Fruit fly (Drosophila melanogaster) whole organism, pupa: ENCODE results near the gene D2hgdh.

Source experiments
- CG10348 ChIP-seq: fragments of 200-800 bp; sonication (Bioruptor generic); IDR thresholded peaks from 2 replicates; pipeline ENCODE4 v1.3.6; 2022; ENCODE audit warnings: missing biosample characterization, missing genetic modification characterization
- CG12605 ChIP-seq: fragments of 200-800 bp; sonication (Bioruptor generic); IDR thresholded peaks from 2 replicates; pipeline ENCODE4 v1.3.6; 2022; ENCODE audit warnings: missing biosample characterization, missing genetic modification characterization
- CG13204 ChIP-seq: fragments of 200-800 bp; sonication (Bioruptor generic); optimal IDR thresholded peaks from 2 replicates; lab custom pipeline; 2018; ENCODE audit warnings: missing biosample characterization, mild to moderate bottlenecking, missing genetic modification characterization, moderate library complexity
- CG14655 ChIP-seq: fragments of 200-800 bp; sonication (Bioruptor generic); optimal IDR thresholded peaks from 3 replicates; lab custom pipeline; 2017; ENCODE audit warnings: mild to moderate bottlenecking, missing biosample characterization, missing genetic modification reagents, missing genetic modification characterization
- CG15710 ChIP-seq: fragments of 200-800 bp; sonication (Bioruptor generic); optimal IDR thresholded peaks from 2 replicates; lab custom pipeline; 2018; ENCODE audit warnings: missing biosample characterization, mild to moderate bottlenecking, missing genetic modification characterization, moderate library complexity
- CG17806 ChIP-seq: fragments of 200-800 bp; sonication (Bioruptor generic); optimal IDR thresholded peaks from 2 replicates; lab custom pipeline; 2018; ENCODE audit warnings: missing biosample characterization, mild to moderate bottlenecking, missing genetic modification characterization, moderate library complexity
- CG32121 ChIP-seq: fragments of 200-800 bp; sonication (Bioruptor generic); IDR thresholded peaks from 2 replicates; pipeline ENCODE4 v1.3.6; 2022; ENCODE audit warnings: missing biosample characterization, missing genetic modification characterization
- CG34367 ChIP-seq: fragments of 200-800 bp; sonication (Bioruptor generic); optimal IDR thresholded peaks from 2 replicates; lab custom pipeline; 2018; ENCODE audit warnings: missing biosample characterization, mild to moderate bottlenecking, missing genetic modification characterization
- CG4496 ChIP-seq: fragments of 200-800 bp; sonication (Bioruptor generic); IDR thresholded peaks from 3 replicates; pipeline ENCODE4 v1.3.6; 2022; ENCODE audit warnings: missing biosample characterization, missing genetic modification characterization
- CG8159 ChIP-seq: fragments of 200-800 bp; sonication (Bioruptor generic); optimal IDR thresholded peaks from 3 replicates; lab custom pipeline; 2018; ENCODE audit warnings: missing biosample characterization, mild to moderate bottlenecking, missing genetic modification characterization, moderate library complexity
- CG8301 ChIP-seq: fragments of 200-800 bp; sonication (Bioruptor generic); optimal IDR thresholded peaks from 2 replicates; lab custom pipeline; 2018; ENCODE audit warnings: missing biosample characterization, mild to moderate bottlenecking, missing genetic modification characterization
- CG9948 ChIP-seq: fragments of 200-800 bp; sonication (Bioruptor generic); optimal IDR thresholded peaks from 2 replicates; lab custom pipeline; 2018; ENCODE audit warnings: missing biosample characterization, mild to moderate bottlenecking, missing genetic modification characterization, moderate library complexity
- D1 ChIP-seq: fragments of 200-800 bp; sonication (Bioruptor generic); optimal IDR thresholded peaks from 2 replicates; lab custom pipeline; 2018; ENCODE audit warnings: missing biosample characterization, mild to moderate bottlenecking, missing genetic modification characterization, moderate library complexity
- EcR ChIP-seq: fragments of 200-800 bp; sonication (Bioruptor generic); optimal IDR thresholded peaks from 3 replicates; lab custom pipeline; 2019; ENCODE audit warnings: missing biosample characterization, missing genetic modification characterization, mild to moderate bottlenecking, moderate library complexity, missing genetic modification reagents
- Ets98B ChIP-seq: fragments of 200-800 bp; sonication (Bioruptor generic); IDR thresholded peaks from 2 replicates; pipeline ENCODE4 v1.3.6; 2022; ENCODE audit warnings: missing biosample characterization, missing genetic modification characterization
- Pif1A ChIP-seq: fragments of 200-800 bp; sonication (Bioruptor generic); optimal IDR thresholded peaks from 3 replicates; lab custom pipeline; 2016; ENCODE audit warnings: missing biosample characterization, missing genetic modification characterization
- Pif1B ChIP-seq: fragments of 200-800 bp; sonication (Bioruptor generic); optimal IDR thresholded peaks from 3 replicates; lab custom pipeline; 2016; ENCODE audit warnings: missing biosample characterization, missing genetic modification characterization
- Snoo ChIP-seq: fragments of 200-800 bp; sonication (Bioruptor generic); optimal IDR thresholded peaks from 3 replicates; lab custom pipeline; 2017; ENCODE audit warnings: missing biosample characterization, mild to moderate bottlenecking, missing genetic modification characterization, inconsistent platforms
- fd96Ca ChIP-seq: fragments of 200-800 bp; sonication (Bioruptor generic); IDR thresholded peaks from 3 replicates; pipeline ENCODE4 v1.3.6; 2022; ENCODE audit warnings: missing biosample characterization, missing genetic modification characterization
- gl ChIP-seq: fragments of 200-800 bp; sonication (Bioruptor generic); optimal IDR thresholded peaks from 2 replicates; lab custom pipeline; 2018; ENCODE audit warnings: missing biosample characterization, mild to moderate bottlenecking, missing genetic modification characterization
- rn ChIP-seq: fragments of 200-800 bp; sonication (Bioruptor generic); IDR thresholded peaks from 2 replicates; pipeline ENCODE4 v1.3.6; 2022; ENCODE audit warnings: missing biosample characterization, missing genetic modification characterization

D2hgdh gene

dm6 chrX:2186555-2186954, 45.3 kb downstream of the D2hgdh start, which contains the start of gene CG17777:
Gene CG17777, plus strand, starts transcription at chrX:2186855.
- TF ChIP-seq D1 (tag; lab: Kevin White, UChicago), result no peak
- TF ChIP-seq CG15710 (tag; lab: Kevin White, UChicago), result no peak
- TF ChIP-seq CG13204, result no peak
- no peak for TF ChIP-seq CG8301 (tag; lab: Kevin White, UChicago)
- TF ChIP-seq Pif1A (GFP tag; lab: Kevin White, UChicago), result no peak
- TF ChIP-seq EcR (GFP tag; lab: Kevin White, UChicago), result no peak
- no peak for TF ChIP-seq CG32121 (GFP tag; lab: Robert Waterston, UW)

dm6 chrX:2187520-2187919, 46.2 kb downstream of the D2hgdh start, which contains the start of gene CG3457:
Gene CG3457, plus strand, starts transcription at chrX:2187820.
- TF ChIP-seq D1 (tag; lab: Kevin White, UChicago) (no peak), fd96Ca (GFP tag; lab: Robert Waterston, UW) (no peak), CG34367 (no peak), CG12605 (GFP tag; lab: Robert Waterston, UW) (no peak), Pif1A (GFP tag; lab: Kevin White, UChicago) (no peak), CG15710 (tag; lab: Kevin White, UChicago) (no peak)

- TF ChIP-seq Pif1A (GFP tag; lab: Kevin White, UChicago) (no peak), CG8301 (tag; lab: Kevin White, UChicago) (no peak), Pif1B (GFP tag; lab: Kevin White, UChicago) (no peak), fd96Ca (GFP tag; lab: Robert Waterston, UW) (no peak), D1 (tag; lab: Kevin White, UChicago) (no peak), Snoo (tag; lab: Kevin White, UChicago) (no peak), CG17806 (tag; lab: Kevin White, UChicago) (no peak), CG14655 (GFP tag; lab: Kevin White, UChicago) (no peak), CG10348 (GFP tag; lab: Robert Waterston, UW) (no peak), CG15710 (tag; lab: Kevin White, UChicago) (no peak), rn (no peak), CG9948 (tag; lab: Kevin White, UChicago) (no peak), CG12605 (GFP tag; lab: Robert Waterston, UW) (no peak), CG32121 (GFP tag; lab: Robert Waterston, UW) (no peak), CG4496 (GFP tag; lab: Robert Waterston, UW) (no peak), Ets98B (GFP tag; lab: Robert Waterston, UW) (no peak), CG8159 (tag; lab: Kevin White, UChicago) (no peak), CG13204 (no peak), EcR (GFP tag; lab: Kevin White, UChicago) (no peak)
- TF ChIP-seq, all 21 proteins: peak for 0
These were observed 47.6 kb downstream of the D2hgdh start, which contains the start of gene Mct1 for dm6 chrX:2188888-2189287. Gene Mct1, plus strand, starts transcription at chrX:2189188.

dm6 chrX:2191896-2192295, 50.6 kb downstream of the D2hgdh start:
- TF ChIP-seq D1 (tag; lab: Kevin White, UChicago) (no peak), Pif1B (GFP tag; lab: Kevin White, UChicago) (no peak), CG9948 (tag; lab: Kevin White, UChicago) (no peak), CG10348 (GFP tag; lab: Robert Waterston, UW) (no peak), fd96Ca (GFP tag; lab: Robert Waterston, UW) (no peak), CG12605 (GFP tag; lab: Robert Waterston, UW) (no peak), CG17806 (tag; lab: Kevin White, UChicago) (no peak), CG34367 (no peak), rn (no peak), Pif1A (GFP tag; lab: Kevin White, UChicago) (no peak), CG13204 (no peak), gl (tag; lab: Kevin White, UChicago) (no peak), CG15710 (tag; lab: Kevin White, UChicago) (no peak), EcR (GFP tag; lab: Kevin White, UChicago) (no peak), Snoo (tag; lab: Kevin White, UChicago) (no peak), CG8301 (tag; lab: Kevin White, UChicago) (no peak), Ets98B (GFP tag; lab: Robert Waterston, UW) (no peak)

dm6 chrX:2193158-2193557, 51.9 kb downstream of the D2hgdh start:
- TF ChIP-seq CG32121 (GFP tag; lab: Robert Waterston, UW), result no peak
- no peak for TF ChIP-seq Snoo (tag; lab: Kevin White, UChicago)
- no peak for TF ChIP-seq CG17806 (tag; lab: Kevin White, UChicago)
- no peak for TF ChIP-seq EcR (GFP tag; lab: Kevin White, UChicago)
- no peak for TF ChIP-seq CG9948 (tag; lab: Kevin White, UChicago)
- TF ChIP-seq D1 (tag; lab: Kevin White, UChicago), result no peak
- no peak for TF ChIP-seq gl (tag; lab: Kevin White, UChicago)
- no peak for TF ChIP-seq Ets98B (GFP tag; lab: Robert Waterston, UW)
- TF ChIP-seq CG15710 (tag; lab: Kevin White, UChicago), result no peak
- no peak for TF ChIP-seq CG14655 (GFP tag; lab: Kevin White, UChicago)
- TF ChIP-seq Pif1A (GFP tag; lab: Kevin White, UChicago), result no peak
- no peak for TF ChIP-seq CG12605 (GFP tag; lab: Robert Waterston, UW)
- no peak for TF ChIP-seq CG13204
- no peak for TF ChIP-seq rn
- TF ChIP-seq fd96Ca (GFP tag; lab: Robert Waterston, UW), result no peak
- no peak for TF ChIP-seq CG34367
- no peak for TF ChIP-seq Pif1B (GFP tag; lab: Kevin White, UChicago)
- no peak for TF ChIP-seq CG8159 (tag; lab: Kevin White, UChicago)
- no peak for TF ChIP-seq CG8301 (tag; lab: Kevin White, UChicago)

dm6 chrX:2193809-2194207, 52.5 kb downstream of the D2hgdh start, which contains the start of gene CG14053:
Gene CG14053, minus strand, starts transcription at chrX:2193909.
- TF ChIP-seq CG34367 (no peak), Ets98B (GFP tag; lab: Robert Waterston, UW) (no peak)
